Fruit fly (Drosophila melanogaster) whole organism, pupa: ENCODE results near the gene CG4281.

Experiments used
- CG10348 ChIP-seq: fragments of 200-800 bp; sonication (Bioruptor generic); IDR thresholded peaks from 2 replicates; pipeline ENCODE4 v1.3.6; 2022; ENCODE audit warnings: missing biosample characterization, missing genetic modification characterization
- CG13204 ChIP-seq: fragments of 200-800 bp; sonication (Bioruptor generic); optimal IDR thresholded peaks from 2 replicates; lab custom pipeline; 2018; ENCODE audit warnings: missing biosample characterization, mild to moderate bottlenecking, missing genetic modification characterization, moderate library complexity
- CG14655 ChIP-seq: fragments of 200-800 bp; sonication (Bioruptor generic); optimal IDR thresholded peaks from 3 replicates; lab custom pipeline; 2017; ENCODE audit warnings: mild to moderate bottlenecking, missing biosample characterization, missing genetic modification reagents, missing genetic modification characterization
- CG15710 ChIP-seq: fragments of 200-800 bp; sonication (Bioruptor generic); optimal IDR thresholded peaks from 2 replicates; lab custom pipeline; 2018; ENCODE audit warnings: missing biosample characterization, mild to moderate bottlenecking, missing genetic modification characterization, moderate library complexity
- CG32121 ChIP-seq: fragments of 200-800 bp; sonication (Bioruptor generic); IDR thresholded peaks from 2 replicates; pipeline ENCODE4 v1.3.6; 2022; ENCODE audit warnings: missing biosample characterization, missing genetic modification characterization
- CG8159 ChIP-seq: fragments of 200-800 bp; sonication (Bioruptor generic); optimal IDR thresholded peaks from 3 replicates; lab custom pipeline; 2018; ENCODE audit warnings: missing biosample characterization, mild to moderate bottlenecking, missing genetic modification characterization, moderate library complexity
- Pif1B ChIP-seq: fragments of 200-800 bp; sonication (Bioruptor generic); optimal IDR thresholded peaks from 3 replicates; lab custom pipeline; 2016; ENCODE audit warnings: missing biosample characterization, missing genetic modification characterization
- rn ChIP-seq: fragments of 200-800 bp; sonication (Bioruptor generic); IDR thresholded peaks from 2 replicates; pipeline ENCODE4 v1.3.6; 2022; ENCODE audit warnings: missing biosample characterization, missing genetic modification characterization

dm6 chrX:2094072-2094761 is 29.3 kb upstream of the CG4281 start, which contains the start of gene csw:
- TF ChIP-seq CG13204 (GFP tag; lab: Kevin White, UChicago) (peak; percentile 93), Pif1B (GFP tag; lab: Kevin White, UChicago) (peak; percentile 77), CG32121 (GFP tag; lab: Robert Waterston, UW) (peak; percentile 84), CG10348 (GFP tag; lab: Robert Waterston, UW) (no peak), CG15710 (peak; percentile 85), CG14655 (GFP tag; lab: Kevin White, UChicago) (peak; percentile 82), CG8159 (tag; lab: Kevin White, UChicago) (peak; percentile 85), rn (GFP tag; lab: Robert Waterston, UW) (peak; percentile 81)
